Worm (Caenorhabditis elegans) whole organism, L1 larva: Measurements from ENCODE around the gene K09C6.9.

Experiments
- nhr-71 ChIP-seq: sonication (generic microtip); optimal IDR thresholded peaks from 2 replicates; lab custom pipeline; 2016; ENCODE audit warnings: mild to moderate bottlenecking, missing genetic modification characterization, moderate library complexity, missing compliant biosample characterization
- skn-1 ChIP-seq: fragments of 150-350 bp; optimal IDR thresholded peaks from 2 replicates; lab custom pipeline; 2014; ENCODE audit warnings: missing biosample characterization, missing genetic modification characterization

DNA sequence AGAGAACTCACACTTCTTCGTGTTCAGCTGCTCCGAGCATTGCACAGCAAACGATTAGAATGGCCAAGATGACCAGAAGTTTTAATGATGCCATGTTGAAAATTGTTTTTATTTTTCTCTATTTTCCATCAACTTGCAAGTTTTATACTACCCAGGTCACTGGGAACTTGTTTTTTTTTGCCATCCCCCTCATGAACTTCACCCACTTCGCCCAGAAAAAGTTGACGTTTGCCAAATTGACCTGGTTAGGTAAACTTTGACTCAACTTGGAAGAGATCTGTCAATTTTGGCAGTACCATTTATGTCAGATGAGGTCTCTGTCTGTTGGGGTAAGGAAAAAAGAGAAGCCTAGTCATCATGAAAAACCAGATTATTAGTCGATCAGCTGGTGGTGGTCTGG is 41.8 kb downstream of the K09C6.9 start, which contains the start of gene R13D11.10:
- TF ChIP-seq nhr-71 (tag; lab: Kevin White, UChicago), result no peak
- no peak for TF ChIP-seq skn-1 (tag; lab: Kevin White, UChicago)
